Worm (Caenorhabditis elegans) whole organism, mixed stage, embryonic: Measurements from ENCODE around the gene rsp-8.

Source experiments
- M03D4.4 ChIP-seq: sonication (generic microtip); optimal IDR thresholded peaks from 2 replicates; lab custom pipeline; 2017; ENCODE audit warnings: mild to moderate bottlenecking, missing genetic modification characterization, missing compliant biosample characterization
- lin-13 ChIP-seq: fragments of 150-350 bp; optimal IDR thresholded peaks from 2 replicates; lab custom pipeline; 2014; ENCODE audit warnings: missing biosample characterization, missing genetic modification characterization
- nhr-28 ChIP-seq: fragments of 150-350 bp; optimal IDR thresholded peaks from 2 replicates; lab custom pipeline; 2014; ENCODE audit warnings: missing biosample characterization, missing genetic modification characterization
- nhr-76 ChIP-seq: sonication (generic microtip); optimal IDR thresholded peaks from 2 replicates; lab custom pipeline; 2017; ENCODE audit warnings: missing biosample characterization, missing genetic modification characterization
- pha-4 ChIP-seq: fragments of 150-350 bp; optimal IDR thresholded peaks from 2 replicates; lab custom pipeline; 2018; ENCODE audit warnings: missing biosample characterization, missing genetic modification reagents, missing genetic modification characterization

DNA sequence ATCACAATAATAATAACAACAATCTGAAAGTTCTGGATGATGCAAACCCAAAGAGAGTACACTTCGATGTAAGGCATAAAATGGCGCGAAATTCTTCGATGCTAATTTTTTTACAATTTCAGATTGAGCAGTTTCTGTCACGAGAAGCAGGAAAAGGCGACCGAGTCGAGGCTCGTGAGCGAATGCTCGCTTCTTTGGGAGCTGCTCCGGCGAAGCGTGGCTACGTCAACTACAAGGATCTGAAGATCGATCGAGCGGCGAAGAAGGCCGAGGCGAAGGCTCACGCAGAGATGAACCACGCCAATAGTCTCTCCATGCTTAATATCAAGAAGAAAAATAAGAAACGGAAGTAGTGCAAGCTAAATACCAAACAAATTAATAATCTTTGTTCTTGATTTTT lies 2.1 kb upstream of the rsp-8 start:
- TF ChIP-seq nhr-28 (tag; lab: Kevin White, UChicago) (no peak), pha-4 (no peak), M03D4.4 (no peak), lin-13 (tag; lab: Kevin White, UChicago) (no peak), nhr-76 (tag; lab: Kevin White, UChicago) (no peak)
